Worm (Caenorhabditis elegans) whole organism, L2 larva: ENCODE measurements around the gene scav-5.

Experiments used
- R02D3.7 ChIP-seq: fragments of 150-350 bp; optimal IDR thresholded peaks from 2 replicates; lab custom pipeline; 2014; ENCODE audit warnings: missing biosample characterization, missing genetic modification characterization
- Y55F3AM.14 ChIP-seq: fragments of 200-800 bp; sonication (Bioruptor generic); optimal IDR thresholded peaks from 2 replicates; lab custom pipeline; 2018; ENCODE audit warnings: mild to moderate bottlenecking, missing genetic modification characterization, missing compliant biosample characterization
- alr-1 ChIP-seq: fragments of 150-350 bp; optimal IDR thresholded peaks from 2 replicates; lab custom pipeline; 2014; ENCODE audit warnings: missing biosample characterization, missing genetic modification characterization
- egl-27 ChIP-seq: sonication (generic microtip); optimal IDR thresholded peaks from 3 replicates; lab custom pipeline; 2017; ENCODE audit warnings: missing biosample characterization, missing genetic modification reagents, missing genetic modification characterization
- lin-13 ChIP-seq: fragments of 150-350 bp; optimal IDR thresholded peaks from 2 replicates; lab custom pipeline; 2014; ENCODE audit warnings: missing biosample characterization, missing genetic modification reagents, missing genetic modification characterization
- nhr-11 ChIP-seq: fragments of 150-350 bp; optimal IDR thresholded peaks from 2 replicates; lab custom pipeline; 2014; ENCODE audit warnings: missing biosample characterization, missing genetic modification characterization
- nhr-237 ChIP-seq: fragments of 150-350 bp; optimal IDR thresholded peaks from 2 replicates; lab custom pipeline; 2014; ENCODE audit warnings: missing biosample characterization, missing genetic modification characterization
- unc-39 ChIP-seq: fragments of 150-350 bp; optimal IDR thresholded peaks from 2 replicates; lab custom pipeline; 2014; ENCODE audit warnings: missing biosample characterization, missing genetic modification characterization
- unc-62 ChIP-seq: fragments of 150-350 bp; optimal IDR thresholded peaks from 2 replicates; lab custom pipeline; 2014; ENCODE audit warnings: missing biosample characterization, missing genetic modification reagents, missing genetic modification characterization
- ztf-11 ChIP-seq: sonication (generic microtip); optimal IDR thresholded peaks from 2 replicates; lab custom pipeline; 2017; ENCODE audit warnings: missing biosample characterization, missing genetic modification characterization

DNA sequence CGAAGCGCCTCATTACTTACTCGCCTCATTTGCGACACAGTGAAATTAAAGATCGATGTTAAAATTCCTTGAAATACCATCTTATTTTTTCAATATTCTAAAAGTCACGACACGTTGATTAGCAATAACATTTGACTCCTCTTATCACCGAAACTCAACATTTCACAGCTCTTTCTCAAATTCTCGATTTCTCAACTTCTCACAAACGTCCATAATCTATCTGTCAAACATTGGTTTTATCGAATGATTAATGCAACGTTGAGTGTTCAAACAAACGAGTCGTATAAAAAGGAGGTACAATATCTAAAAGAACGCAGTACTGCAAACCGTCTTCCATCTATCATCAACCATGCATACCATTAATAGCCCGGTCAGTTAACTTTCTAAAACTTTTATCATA, 7.9 kb upstream of the scav-5 start, which contains the start of gene lec-8:
- TF ChIP-seq unc-39 (tag; lab: Kevin White, UChicago), result no peak
- no peak for TF ChIP-seq alr-1 (tag; lab: Kevin White, UChicago)
- no peak for TF ChIP-seq lin-13 (GFP tag; lab: Kevin White, UChicago)
- no peak for TF ChIP-seq egl-27 (tag; lab: Kevin White, UChicago)
- TF ChIP-seq nhr-237 (tag; lab: Kevin White, UChicago), result no peak
- TF ChIP-seq unc-62 (GFP tag; lab: Kevin White, UChicago), result no peak
- no peak for TF ChIP-seq ztf-11 (tag; lab: Kevin White, UChicago)
- TF ChIP-seq Y55F3AM.14, result no peak
- TF ChIP-seq R02D3.7 (tag; lab: Kevin White, UChicago), result no peak
- no peak for TF ChIP-seq nhr-11 (tag; lab: Kevin White, UChicago)
